Fruit fly (Drosophila melanogaster) whole organism, pupa: ENCODE measurements around the gene CG9184.

Source experiments
- CG10348 ChIP-seq: fragments of 200-800 bp; sonication (Bioruptor generic); IDR thresholded peaks from 2 replicates; pipeline ENCODE4 v1.3.6; 2022; ENCODE audit warnings: missing biosample characterization, missing genetic modification characterization
- CG12605 ChIP-seq: fragments of 200-800 bp; sonication (Bioruptor generic); IDR thresholded peaks from 2 replicates; pipeline ENCODE4 v1.3.6; 2022; ENCODE audit warnings: missing biosample characterization, missing genetic modification characterization
- CG13204 ChIP-seq: fragments of 200-800 bp; sonication (Bioruptor generic); optimal IDR thresholded peaks from 2 replicates; lab custom pipeline; 2018; ENCODE audit warnings: missing biosample characterization, mild to moderate bottlenecking, missing genetic modification characterization, moderate library complexity
- CG14655 ChIP-seq: fragments of 200-800 bp; sonication (Bioruptor generic); optimal IDR thresholded peaks from 3 replicates; lab custom pipeline; 2017; ENCODE audit warnings: mild to moderate bottlenecking, missing biosample characterization, missing genetic modification reagents, missing genetic modification characterization
- CG15710 ChIP-seq: fragments of 200-800 bp; sonication (Bioruptor generic); optimal IDR thresholded peaks from 2 replicates; lab custom pipeline; 2018; ENCODE audit warnings: missing biosample characterization, mild to moderate bottlenecking, missing genetic modification characterization, moderate library complexity
- CG17806 ChIP-seq: fragments of 200-800 bp; sonication (Bioruptor generic); optimal IDR thresholded peaks from 2 replicates; lab custom pipeline; 2018; ENCODE audit warnings: missing biosample characterization, mild to moderate bottlenecking, missing genetic modification characterization, moderate library complexity
- CG32121 ChIP-seq: fragments of 200-800 bp; sonication (Bioruptor generic); IDR thresholded peaks from 2 replicates; pipeline ENCODE4 v1.3.6; 2022; ENCODE audit warnings: missing biosample characterization, missing genetic modification characterization
- CG34367 ChIP-seq: fragments of 200-800 bp; sonication (Bioruptor generic); optimal IDR thresholded peaks from 2 replicates; lab custom pipeline; 2018; ENCODE audit warnings: missing biosample characterization, mild to moderate bottlenecking, missing genetic modification characterization
- CG4496 ChIP-seq: fragments of 200-800 bp; sonication (Bioruptor generic); IDR thresholded peaks from 3 replicates; pipeline ENCODE4 v1.3.6; 2022; ENCODE audit warnings: missing biosample characterization, missing genetic modification characterization
- CG8159 ChIP-seq: fragments of 200-800 bp; sonication (Bioruptor generic); optimal IDR thresholded peaks from 3 replicates; lab custom pipeline; 2018; ENCODE audit warnings: missing biosample characterization, mild to moderate bottlenecking, missing genetic modification characterization, moderate library complexity
- CG8301 ChIP-seq: fragments of 200-800 bp; sonication (Bioruptor generic); optimal IDR thresholded peaks from 2 replicates; lab custom pipeline; 2018; ENCODE audit warnings: missing biosample characterization, mild to moderate bottlenecking, missing genetic modification characterization
- CG9948 ChIP-seq: fragments of 200-800 bp; sonication (Bioruptor generic); optimal IDR thresholded peaks from 2 replicates; lab custom pipeline; 2018; ENCODE audit warnings: missing biosample characterization, mild to moderate bottlenecking, missing genetic modification characterization, moderate library complexity
- D1 ChIP-seq: fragments of 200-800 bp; sonication (Bioruptor generic); optimal IDR thresholded peaks from 2 replicates; lab custom pipeline; 2018; ENCODE audit warnings: missing biosample characterization, mild to moderate bottlenecking, missing genetic modification characterization, moderate library complexity
- EcR ChIP-seq: fragments of 200-800 bp; sonication (Bioruptor generic); optimal IDR thresholded peaks from 3 replicates; lab custom pipeline; 2019; ENCODE audit warnings: missing biosample characterization, missing genetic modification characterization, mild to moderate bottlenecking, moderate library complexity, missing genetic modification reagents
- Ets98B ChIP-seq: fragments of 200-800 bp; sonication (Bioruptor generic); IDR thresholded peaks from 2 replicates; pipeline ENCODE4 v1.3.6; 2022; ENCODE audit warnings: missing biosample characterization, missing genetic modification characterization
- Pif1A ChIP-seq: fragments of 200-800 bp; sonication (Bioruptor generic); optimal IDR thresholded peaks from 3 replicates; lab custom pipeline; 2016; ENCODE audit warnings: missing biosample characterization, missing genetic modification characterization
- Pif1B ChIP-seq: fragments of 200-800 bp; sonication (Bioruptor generic); optimal IDR thresholded peaks from 3 replicates; lab custom pipeline; 2016; ENCODE audit warnings: missing biosample characterization, missing genetic modification characterization
- Snoo ChIP-seq: fragments of 200-800 bp; sonication (Bioruptor generic); optimal IDR thresholded peaks from 3 replicates; lab custom pipeline; 2017; ENCODE audit warnings: missing biosample characterization, mild to moderate bottlenecking, missing genetic modification characterization, inconsistent platforms
- fd96Ca ChIP-seq: fragments of 200-800 bp; sonication (Bioruptor generic); IDR thresholded peaks from 3 replicates; pipeline ENCODE4 v1.3.6; 2022; ENCODE audit warnings: missing biosample characterization, missing genetic modification characterization
- gl ChIP-seq: fragments of 200-800 bp; sonication (Bioruptor generic); optimal IDR thresholded peaks from 2 replicates; lab custom pipeline; 2018; ENCODE audit warnings: missing biosample characterization, mild to moderate bottlenecking, missing genetic modification characterization
- rn ChIP-seq: fragments of 200-800 bp; sonication (Bioruptor generic); IDR thresholded peaks from 2 replicates; pipeline ENCODE4 v1.3.6; 2022; ENCODE audit warnings: missing biosample characterization, missing genetic modification characterization

The CG9184 gene

dm6 chr3L:1322706-1323105 is at the start of gene CG9184:
Gene CG9184 (minus strand): TSS chr3L:1322806.
- TF ChIP-seq Ets98B (GFP tag; lab: Robert Waterston, UW) (no peak), CG10348 (GFP tag; lab: Robert Waterston, UW) (no peak), gl (no peak), CG8159 (tag; lab: Kevin White, UChicago) (no peak), fd96Ca (GFP tag; lab: Robert Waterston, UW) (no peak), CG13204 (GFP tag; lab: Kevin White, UChicago) (no peak), EcR (no peak), CG4496 (GFP tag; lab: Robert Waterston, UW) (no peak), Pif1A (no peak), CG14655 (GFP tag; lab: Kevin White, UChicago) (no peak)
- TF ChIP-seq, all 21 proteins: peak for 0

DNA sequence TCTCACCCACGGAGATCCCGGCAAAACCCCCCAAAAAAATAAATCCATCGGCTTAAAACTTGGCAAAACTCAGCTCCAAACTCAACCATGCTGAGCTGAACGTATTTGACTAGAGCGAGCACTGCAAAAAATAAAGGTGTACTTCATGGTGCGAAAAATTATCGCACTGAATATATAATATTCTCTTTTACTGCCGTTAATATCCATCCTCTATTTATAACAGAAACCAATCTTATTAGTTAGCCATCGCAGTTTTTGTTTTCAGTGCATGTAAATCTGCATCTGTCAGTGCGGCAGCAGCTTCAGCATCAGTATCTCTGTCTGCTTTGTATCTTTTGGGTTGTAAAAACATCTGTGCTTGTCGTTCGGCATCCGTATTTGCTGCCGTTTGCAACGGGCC is 48.3 kb upstream of the CG9184 start:
- no peak for TF ChIP-seq EcR
- TF ChIP-seq Ets98B (GFP tag; lab: Robert Waterston, UW) = peak; percentile 69
- TF ChIP-seq CG10348 (GFP tag; lab: Robert Waterston, UW) = no peak
- TF ChIP-seq CG8301 (tag; lab: Kevin White, UChicago) = peak; percentile 9
- peak; percentile 72; the same call in 2 of the 3 replicates for TF ChIP-seq fd96Ca (GFP tag; lab: Robert Waterston, UW)
- TF ChIP-seq gl = no peak
- TF ChIP-seq Snoo (tag; lab: Kevin White, UChicago) = no peak
- no peak for TF ChIP-seq rn (GFP tag; lab: Robert Waterston, UW)
- no peak for TF ChIP-seq CG9948 (tag; lab: Kevin White, UChicago)
- TF ChIP-seq CG14655 (GFP tag; lab: Kevin White, UChicago) = peak; percentile 6
- no peak for TF ChIP-seq Pif1B (GFP tag; lab: Kevin White, UChicago)
- TF ChIP-seq CG32121 (GFP tag; lab: Robert Waterston, UW) = peak; percentile 83
- peak; percentile 36 for TF ChIP-seq Pif1A
- peak; percentile 14 for TF ChIP-seq CG17806 (tag; lab: Kevin White, UChicago)
- 0 out of 3 replicates have a peak, but pooled peaks have one; percentile 28 for TF ChIP-seq CG4496 (GFP tag; lab: Robert Waterston, UW)
- no peak for TF ChIP-seq D1 (tag; lab: Kevin White, UChicago)
- TF ChIP-seq CG15710 (tag; lab: Kevin White, UChicago) = peak; percentile 20
- TF ChIP-seq CG34367 (tag; lab: Kevin White, UChicago) = no peak
- peak; percentile 46; the same call in 1 of the 2 replicates for TF ChIP-seq CG12605
- TF ChIP-seq CG8159 (tag; lab: Kevin White, UChicago) = peak; percentile 25
- TF ChIP-seq CG13204 (GFP tag; lab: Kevin White, UChicago) = no peak

DNA sequence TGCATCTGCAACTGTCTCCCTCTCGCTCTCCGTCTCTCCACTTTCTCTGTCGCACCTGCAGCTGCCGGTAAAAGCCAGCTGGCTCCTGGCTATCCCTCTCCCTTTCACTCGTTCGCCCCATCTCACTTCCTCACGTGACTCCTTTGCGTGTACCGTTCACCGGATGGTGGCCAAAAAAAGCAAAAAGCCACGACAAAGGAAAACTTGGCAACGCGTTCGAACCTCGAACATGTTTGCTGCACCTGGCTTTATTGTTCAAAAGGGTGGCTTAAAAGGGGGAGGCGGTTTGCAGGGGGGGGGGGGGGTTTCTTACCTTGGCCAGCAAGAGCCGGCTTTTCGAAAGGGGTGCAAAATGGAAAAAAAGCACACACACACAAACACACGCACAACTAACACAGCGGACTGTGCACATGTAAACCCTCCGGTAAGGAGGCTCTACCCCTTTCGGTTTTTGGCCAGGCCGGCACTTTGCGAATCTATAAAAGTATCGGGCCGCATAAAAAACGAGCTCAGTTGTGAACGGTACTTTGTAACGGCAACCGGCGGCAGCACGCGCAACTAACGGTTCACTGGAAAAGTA is 47.6 kb upstream of the CG9184 start, which contains the start of gene ru:
Gene ru (plus strand): TSS at position 530 of the 580 bp plus-strand sequence.
- TF ChIP-seq Snoo (tag; lab: Kevin White, UChicago) (no peak), CG13204 (GFP tag; lab: Kevin White, UChicago) (peak; percentile 34), fd96Ca (GFP tag; lab: Robert Waterston, UW) (no peak), CG10348 (GFP tag; lab: Robert Waterston, UW) (no peak), CG14655 (GFP tag; lab: Kevin White, UChicago) (no peak), gl (no peak), CG34367 (tag; lab: Kevin White, UChicago) (no peak), Pif1B (GFP tag; lab: Kevin White, UChicago) (no peak), CG9948 (tag; lab: Kevin White, UChicago) (no peak), D1 (tag; lab: Kevin White, UChicago) (no peak), CG4496 (GFP tag; lab: Robert Waterston, UW) (peak; percentile 24; the same call in 1 of the 3 replicates), EcR (no peak), CG8301 (tag; lab: Kevin White, UChicago) (no peak)

DNA sequence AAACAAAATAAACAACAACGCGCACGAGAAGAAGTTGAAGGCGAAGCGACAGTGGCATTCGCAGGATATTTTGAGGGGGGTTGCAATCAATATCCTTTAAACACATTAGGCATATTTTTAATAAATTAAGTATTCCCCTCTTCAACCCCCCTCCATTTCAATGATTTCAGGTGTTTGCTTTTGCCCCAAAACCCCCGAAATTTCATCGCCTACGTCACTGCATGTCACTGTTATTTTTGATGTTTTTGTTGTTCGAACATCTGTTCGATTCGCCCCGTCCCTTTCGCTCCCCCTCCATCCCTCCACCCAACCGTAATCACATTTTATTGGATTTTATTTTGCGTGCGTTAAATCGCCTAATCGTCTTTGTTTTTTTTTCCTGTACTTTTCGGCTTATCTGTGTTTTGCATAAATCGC is 45.6 kb upstream of the CG9184 start:
- peak; percentile 79 for TF ChIP-seq fd96Ca (GFP tag; lab: Robert Waterston, UW)
- peak; percentile 34 for TF ChIP-seq gl
- peak; percentile 42 for TF ChIP-seq CG9948 (tag; lab: Kevin White, UChicago)
- TF ChIP-seq CG8159 (tag; lab: Kevin White, UChicago) = peak; percentile 38
- no peak for TF ChIP-seq CG13204 (GFP tag; lab: Kevin White, UChicago)
- no peak for TF ChIP-seq D1 (tag; lab: Kevin White, UChicago)
- peak; percentile 25; the same call in 1 of the 2 replicates for TF ChIP-seq CG32121 (GFP tag; lab: Robert Waterston, UW)
- 0 out of 2 replicates have a peak, but pooled peaks have one; percentile 35 for TF ChIP-seq CG10348 (GFP tag; lab: Robert Waterston, UW)
- peak; percentile 35 for TF ChIP-seq Pif1B (GFP tag; lab: Kevin White, UChicago)
- no peak for TF ChIP-seq CG12605
- peak; percentile 11 for TF ChIP-seq CG8301 (tag; lab: Kevin White, UChicago)
- peak; percentile 45 for TF ChIP-seq Ets98B (GFP tag; lab: Robert Waterston, UW)
- TF ChIP-seq CG17806 (tag; lab: Kevin White, UChicago) = peak; percentile 20
- peak; percentile 53; the same call in 1 of the 2 replicates for TF ChIP-seq rn (GFP tag; lab: Robert Waterston, UW)
- no peak for TF ChIP-seq EcR
- peak; percentile 69 for TF ChIP-seq CG4496 (GFP tag; lab: Robert Waterston, UW)
- TF ChIP-seq Pif1A = peak; percentile 73
- TF ChIP-seq CG15710 (tag; lab: Kevin White, UChicago) = peak; percentile 53
- peak; percentile 85 for TF ChIP-seq Snoo (tag; lab: Kevin White, UChicago)
- TF ChIP-seq CG14655 (GFP tag; lab: Kevin White, UChicago) = no peak
- TF ChIP-seq CG34367 (tag; lab: Kevin White, UChicago) = no peak
